Fruit fly (Drosophila melanogaster) whole organism, embryonic: Measurements from ENCODE around the gene Sem1.

Experiments used
- ATbp ChIP-seq: fragments of 200-800 bp; sonication (Bioruptor generic); optimal IDR thresholded peaks from 2 replicates; lab custom pipeline; 2017; ENCODE audit warnings: missing biosample characterization, mild to moderate bottlenecking, missing genetic modification characterization, missing genetic modification reagents
- Atf3 ChIP-seq: fragments of 200-800 bp; sonication (Bioruptor generic); optimal IDR thresholded peaks from 3 replicates; lab custom pipeline; 2016; ENCODE audit warnings: missing biosample characterization, missing genetic modification characterization
- Atf6 ChIP-seq: fragments of 200-800 bp; sonication (Bioruptor generic); IDR thresholded peaks from 2 replicates; pipeline ENCODE4 v1.3.6; 2022; ENCODE audit warnings: missing biosample characterization, missing genetic modification characterization
- BEAF-32 ChIP-seq: fragments of 200-800 bp; sonication (Bioruptor generic); optimal IDR thresholded peaks from 3 replicates; lab custom pipeline; 2017; ENCODE audit warnings: missing biosample characterization, missing genetic modification characterization, mild to moderate bottlenecking, moderate library complexity, missing genetic modification reagents
- Bdp1 ChIP-seq: fragments of 200-800 bp; sonication (Bioruptor generic); optimal IDR thresholded peaks from 3 replicates; lab custom pipeline; 2016; ENCODE audit warnings: missing biosample characterization, missing genetic modification characterization
- CG10543 ChIP-seq: fragments of 200-800 bp; sonication (Bioruptor generic); optimal IDR thresholded peaks from 3 replicates; lab custom pipeline; 2017; ENCODE audit warnings: missing biosample characterization, mild to moderate bottlenecking, missing genetic modification characterization, moderate library complexity
- CG12071 ChIP-seq: fragments of 200-800 bp; sonication (Bioruptor generic); optimal IDR thresholded peaks from 3 replicates; lab custom pipeline; 2018; ENCODE audit warnings: missing biosample characterization, mild to moderate bottlenecking, missing genetic modification characterization
- CG1233 ChIP-seq: fragments of 200-800 bp; sonication (Bioruptor generic); optimal IDR thresholded peaks from 4 replicates; lab custom pipeline; 2018; ENCODE audit warnings: missing biosample characterization, mild to moderate bottlenecking, missing genetic modification characterization
- CG12659 ChIP-seq: fragments of 200-800 bp; sonication (Bioruptor generic); optimal IDR thresholded peaks from 3 replicates; lab custom pipeline; 2017; ENCODE audit warnings: mild to moderate bottlenecking, missing biosample characterization, missing genetic modification reagents, missing genetic modification characterization
- CG12769 ChIP-seq: fragments of 200-800 bp; sonication (Bioruptor generic); optimal IDR thresholded peaks from 2 replicates; lab custom pipeline; 2019; ENCODE audit warnings: missing biosample characterization, mild to moderate bottlenecking, missing genetic modification characterization, moderate library complexity
- CG12942 ChIP-seq: fragments of 200-800 bp; sonication (Bioruptor generic); optimal IDR thresholded peaks from 3 replicates; lab custom pipeline; 2016; ENCODE audit warnings: missing biosample characterization, missing genetic modification characterization
- CG14050 ChIP-seq: fragments of 200-800 bp; sonication (Bioruptor generic); IDR thresholded peaks from 3 replicates; pipeline ENCODE4 v1.3.6; 2022; ENCODE audit warnings: missing biosample characterization, missing genetic modification characterization
- CG17568 ChIP-seq: fragments of 200-800 bp; sonication (Bioruptor generic); optimal IDR thresholded peaks from 2 replicates; lab custom pipeline; 2018; ENCODE audit warnings: missing biosample characterization, mild to moderate bottlenecking, missing genetic modification characterization, moderate library complexity
- CG17802 ChIP-seq: fragments of 200-800 bp; sonication (Bioruptor generic); optimal IDR thresholded peaks from 2 replicates; lab custom pipeline; 2018; ENCODE audit warnings: missing biosample characterization, mild to moderate bottlenecking, missing genetic modification characterization, moderate library complexity
- CG18619 ChIP-seq: fragments of 200-800 bp; sonication (Bioruptor generic); optimal IDR thresholded peaks from 3 replicates; lab custom pipeline; 2017; ENCODE audit warnings: missing biosample characterization, mild to moderate bottlenecking, missing genetic modification characterization
- CG30431 ChIP-seq: fragments of 200-800 bp; sonication (Bioruptor generic); optimal IDR thresholded peaks from 2 replicates; lab custom pipeline; 2017; ENCODE audit warnings: missing biosample characterization, missing genetic modification characterization
- CG32532 ChIP-seq: fragments of 200-800 bp; sonication (Bioruptor generic); IDR thresholded peaks from 2 replicates; pipeline ENCODE4 v1.3.6; 2022; ENCODE audit warnings: missing biosample characterization, missing genetic modification characterization
- CG3847 ChIP-seq: fragments of 200-800 bp; sonication (Bioruptor generic); IDR thresholded peaks from 2 replicates; pipeline ENCODE4 v1.3.6; 2022; ENCODE audit warnings: missing biosample characterization, missing genetic modification characterization
- CG6175 ChIP-seq: fragments of 200-800 bp; sonication (Bioruptor generic); IDR thresholded peaks from 3 replicates; pipeline ENCODE4 v1.3.6; 2022; ENCODE audit warnings: missing biosample characterization, missing genetic modification characterization
- CG9797 ChIP-seq: fragments of 200-800 bp; sonication (Bioruptor generic); optimal IDR thresholded peaks from 3 replicates; lab custom pipeline; 2018; ENCODE audit warnings: missing biosample characterization, mild to moderate bottlenecking, missing genetic modification characterization
- CoRest ChIP-seq: fragments of 200-800 bp; sonication (Bioruptor generic); optimal IDR thresholded peaks from 3 replicates; lab custom pipeline; 2018; ENCODE audit warnings: missing biosample characterization, mild to moderate bottlenecking, missing genetic modification characterization, moderate library complexity
- D ChIP-seq, 2 experiments: fragments of 200-800 bp in 1 of 2; fragments of >200 bp in 1 of 2; sonication (Bioruptor generic) in 1 of 2; optimal IDR thresholded peaks; 2 replicates in 1 of 2; 3 replicates in 1 of 2; lab custom pipeline; 2017; ENCODE audit warnings: mild to moderate bottlenecking in 1 of 2, missing biosample characterization in 1 of 2, missing genetic modification characterization in 1 of 2, missing genetic modification reagents in 1 of 2
- Dip3 ChIP-seq: fragments of 200-800 bp; sonication (Bioruptor generic); optimal IDR thresholded peaks from 3 replicates; lab custom pipeline; 2016; ENCODE audit warnings: missing biosample characterization, missing genetic modification characterization
- Eip74EF ChIP-seq, 2 experiments: fragments of 200-800 bp in 1 of 2; fragments of >200 bp in 1 of 2; sonication (Bioruptor generic) in 1 of 2; optimal IDR thresholded peaks; 2 replicates each; lab custom pipeline; 2017 to 2019; ENCODE audit warnings: missing biosample characterization in 2 of 2, missing genetic modification characterization in 2 of 2, mild to moderate bottlenecking in 1 of 2, moderate library complexity in 1 of 2
- Hr39 ChIP-seq: fragments of >200 bp; optimal IDR thresholded peaks from 2 replicates; lab custom pipeline; 2017
- Lpt ChIP-seq: fragments of >200 bp; optimal IDR thresholded peaks from 2 replicates; lab custom pipeline; 2018; ENCODE audit warnings: missing biosample characterization, missing genetic modification characterization
- MTF-1 ChIP-seq: fragments of 200-800 bp; sonication (Bioruptor generic); optimal IDR thresholded peaks from 2 replicates; lab custom pipeline; 2018; ENCODE audit warnings: missing biosample characterization, mild to moderate bottlenecking, missing genetic modification characterization, borderline replicate concordance
- Mes4 ChIP-seq: fragments of 200-800 bp; sonication (Bioruptor generic); optimal IDR thresholded peaks from 2 replicates; lab custom pipeline; 2016; ENCODE audit warnings: missing biosample characterization, missing genetic modification characterization
- Sox100B ChIP-seq: fragments of 200-800 bp; sonication (Bioruptor generic); optimal IDR thresholded peaks from 3 replicates; lab custom pipeline; 2018; ENCODE audit warnings: missing biosample characterization, mild to moderate bottlenecking, missing genetic modification characterization
- Trl ChIP-seq, 3 experiments: fragments of >200 bp in 2 of 3; fragments of 200-800 bp in 1 of 3; sonication (Bioruptor generic) in 1 of 3; optimal IDR thresholded peaks; 2 replicates in 1 of 3; 3 replicates in 2 of 3; lab custom pipeline; 2016 to 2017; ENCODE audit warnings: missing biosample characterization in 1 of 3, missing genetic modification characterization in 1 of 3
- YL-1 ChIP-seq: fragments of 200-800 bp; sonication (Bioruptor generic); optimal IDR thresholded peaks from 3 replicates; lab custom pipeline; 2017; ENCODE audit warnings: missing biosample characterization, mild to moderate bottlenecking, missing genetic modification characterization
- al ChIP-seq: fragments of 200-800 bp; sonication (Bioruptor generic); IDR thresholded peaks from 2 replicates; pipeline ENCODE4 v1.3.6; 2022; ENCODE audit warnings: missing biosample characterization, missing genetic modification characterization
- ara ChIP-seq: fragments of 200-800 bp; sonication (Bioruptor generic); IDR thresholded peaks from 2 replicates; pipeline ENCODE4 v1.3.6; 2022; ENCODE audit warnings: missing biosample characterization, missing genetic modification characterization
- cato ChIP-seq: fragments of 200-800 bp; sonication (Bioruptor generic); optimal IDR thresholded peaks from 2 replicates; lab custom pipeline; 2016; ENCODE audit warnings: missing biosample characterization, missing genetic modification characterization, borderline replicate concordance
- chif ChIP-seq, 2 experiments: fragments of 200-800 bp; sonication (Bioruptor generic); optimal IDR thresholded peaks; 3 replicates each; lab custom pipeline; 2016; ENCODE audit warnings: missing biosample characterization in 2 of 2, missing genetic modification characterization in 2 of 2
- chn ChIP-seq: fragments of 200-800 bp; sonication (Bioruptor generic); optimal IDR thresholded peaks from 2 replicates; lab custom pipeline; 2016; ENCODE audit warnings: missing biosample characterization, missing genetic modification characterization
- ewg ChIP-seq: fragments of 200-800 bp; sonication (Bioruptor generic); optimal IDR thresholded peaks from 3 replicates; lab custom pipeline; 2017; ENCODE audit warnings: mild to moderate bottlenecking, missing biosample characterization, missing genetic modification reagents, missing genetic modification characterization
- fd64A ChIP-seq: fragments of 200-800 bp; sonication (Bioruptor generic); optimal IDR thresholded peaks from 3 replicates; lab custom pipeline; 2018; ENCODE audit warnings: missing biosample characterization, mild to moderate bottlenecking, missing genetic modification characterization
- gro ChIP-seq: fragments of 200-800 bp; sonication (Bioruptor generic); optimal IDR thresholded peaks from 2 replicates; lab custom pipeline; 2016; ENCODE audit warnings: missing biosample characterization, missing genetic modification characterization
- kni ChIP-seq: fragments of 200-800 bp; sonication (Bioruptor generic); optimal IDR thresholded peaks from 3 replicates; lab custom pipeline; 2017; ENCODE audit warnings: mild to moderate bottlenecking, missing biosample characterization, missing genetic modification reagents, missing genetic modification characterization
- lilli ChIP-seq: fragments of 200-800 bp; sonication (Bioruptor generic); optimal IDR thresholded peaks from 3 replicates; lab custom pipeline; 2016; ENCODE audit warnings: missing biosample characterization, missing genetic modification characterization
- pfk ChIP-seq: fragments of 200-800 bp; sonication (Bioruptor generic); optimal IDR thresholded peaks from 2 replicates; lab custom pipeline; 2018; ENCODE audit warnings: missing biosample characterization, mild to moderate bottlenecking, missing genetic modification characterization, moderate library complexity
- pnt ChIP-seq: fragments of 200-800 bp; sonication (Bioruptor generic); optimal IDR thresholded peaks from 3 replicates; lab custom pipeline; 2016; ENCODE audit warnings: missing biosample characterization, missing genetic modification characterization
- pros ChIP-seq: fragments of 200-800 bp; sonication (Bioruptor generic); optimal IDR thresholded peaks from 3 replicates; lab custom pipeline; 2019; ENCODE audit warnings: missing biosample characterization, mild to moderate bottlenecking, missing genetic modification characterization, moderate library complexity
- seq ChIP-seq: fragments of 200-800 bp; sonication (Bioruptor generic); IDR thresholded peaks from 2 replicates; pipeline ENCODE4 v1.3.6; 2022; ENCODE audit warnings: missing biosample characterization, missing genetic modification characterization
- sna ChIP-seq: fragments of 200-800 bp; sonication (Bioruptor generic); IDR thresholded peaks from 2 replicates; pipeline ENCODE4 v1.3.6; 2022; ENCODE audit warnings: missing biosample characterization, missing genetic modification characterization; ENCODE audit not compliant: partially characterized antibody
- vnd ChIP-seq: fragments of 200-800 bp; sonication (Bioruptor generic); IDR thresholded peaks from 3 replicates; pipeline ENCODE4 v1.3.6; 2022; ENCODE audit warnings: missing biosample characterization, missing genetic modification characterization; ENCODE audit not compliant: partially characterized antibody
- zf30C ChIP-seq: fragments of 200-800 bp; sonication (Bioruptor generic); optimal IDR thresholded peaks from 3 replicates; lab custom pipeline; 2018; ENCODE audit warnings: missing biosample characterization, mild to moderate bottlenecking, missing genetic modification characterization

The Sem1 gene

DNA sequence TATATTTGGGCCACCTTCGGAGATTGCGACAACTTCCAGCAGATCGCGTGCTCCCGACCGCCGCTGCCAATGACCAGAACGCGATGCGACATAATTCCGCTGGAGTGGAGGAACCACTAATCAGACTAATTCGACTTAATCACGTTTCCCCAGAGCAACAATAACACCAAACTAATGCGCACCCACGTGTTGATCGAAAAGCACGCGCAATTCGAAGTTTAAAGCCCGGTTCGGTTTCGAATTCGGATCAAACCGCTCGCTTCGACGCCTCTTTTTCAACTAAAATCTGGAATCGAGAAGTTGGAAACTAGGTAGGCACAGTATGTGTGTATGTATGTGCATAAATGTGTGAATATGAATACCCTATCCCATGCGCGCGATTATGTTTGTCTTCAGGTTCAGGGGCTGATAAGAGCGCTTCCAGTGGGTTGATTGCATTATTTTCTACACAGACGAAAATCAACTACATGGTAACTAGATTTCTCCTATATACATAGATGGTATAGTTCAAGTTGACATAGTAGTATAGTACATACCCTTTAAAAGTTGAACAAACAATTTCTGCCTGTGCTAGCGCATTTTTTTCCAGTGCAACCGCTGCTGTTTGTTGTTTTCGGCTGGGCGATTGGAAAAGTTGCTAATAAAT is 40.0 kb upstream of the Sem1 start, which contains the start of gene Gart (continued):
- no peak for TF ChIP-seq D (optimal IDR thresholded peaks at IDR 0.05; lab: Kevin White, UChicago)
- peak; percentile 23 for TF ChIP-seq D (GFP tag; optimal IDR thresholded peaks at IDR 0.05; lab: Kevin White, UChicago)
- TF ChIP-seq CG32532 (GFP tag; lab: Robert Waterston, UW): no peak; the same call in 1 of the 2 replicates
- peak; percentile 43 for TF ChIP-seq CG18619
- TF ChIP-seq CG12071 (GFP tag; lab: Kevin White, UChicago): no peak
- TF ChIP-seq Mes4 (GFP tag; lab: Kevin White, UChicago): peak; percentile 50
- TF ChIP-seq vnd (GFP tag; lab: Robert Waterston, UW): no peak
- TF ChIP-seq CG30431: peak; percentile 13
- TF ChIP-seq fd64A (GFP tag; lab: Kevin White, UChicago): no peak
- TF ChIP-seq chn: peak; percentile 55
- peak; percentile 47; the same call in 1 of the 2 replicates for TF ChIP-seq al (GFP tag; lab: Robert Waterston, UW)
- no peak for TF ChIP-seq CG1233 (GFP tag; lab: Kevin White, UChicago)
- TF ChIP-seq CG14050 (GFP tag; lab: Robert Waterston, UW): peak; percentile 52; the same call in 1 of the 3 replicates
- no peak for TF ChIP-seq sna (GFP tag; lab: Robert Waterston, UW)
- no peak for TF ChIP-seq pfk
- TF ChIP-seq BEAF-32 (GFP tag; lab: Kevin White, UChicago): no peak
- TF ChIP-seq CG12769 (tag; lab: Kevin White, UChicago): peak; percentile 86
- TF ChIP-seq Atf3 (GFP tag; lab: Kevin White, UChicago): peak; percentile 61
- peak; percentile 53 to 56 for TF ChIP-seq chif (GFP tag; optimal IDR thresholded peaks at IDR 0.05; lab: Kevin White, UChicago)
- TF ChIP-seq pnt (GFP tag; lab: Kevin White, UChicago): peak; percentile 55
- TF ChIP-seq Eip74EF (GFP tag; optimal IDR thresholded peaks at IDR 0.05; lab: Kevin White, UChicago): peak in 1 of 2 experiments; percentile 55
- TF ChIP-seq CG17802: no peak
- peak; percentile 41 for TF ChIP-seq cato
- peak; percentile 83 for TF ChIP-seq lilli (GFP tag; lab: Kevin White, UChicago)
- peak; percentile 52 for TF ChIP-seq ewg
- TF ChIP-seq CG6175 (GFP tag; lab: Robert Waterston, UW): no peak
- TF ChIP-seq CG9797 (GFP tag; lab: Kevin White, UChicago): no peak
- TF ChIP-seq Hr39 (lab: Kevin White, UChicago): no peak
- TF ChIP-seq pros: no peak
- TF ChIP-seq Sox100B (GFP tag; lab: Kevin White, UChicago): no peak
- TF ChIP-seq Trl (optimal IDR thresholded peaks at IDR 0.05; lab: Kevin White, UChicago): no peak
- TF ChIP-seq Trl (GFP tag; optimal IDR thresholded peaks at IDR 0.05; lab: Kevin White, UChicago): peak; percentile 69
- TF ChIP-seq ATbp (GFP tag; lab: Kevin White, UChicago): peak; percentile 73
- peak; percentile 50; the same call in 1 of the 2 replicates for TF ChIP-seq Atf6
- TF ChIP-seq ara (GFP tag; lab: Robert Waterston, UW): no peak; the same call in 1 of the 2 replicates
- TF ChIP-seq kni (GFP tag; lab: Kevin White, UChicago): no peak
- TF ChIP-seq zf30C (GFP tag; lab: Kevin White, UChicago): peak; percentile 84
- TF ChIP-seq CG10543 (GFP tag; lab: Kevin White, UChicago): peak; percentile 75
- peak; percentile 36 for TF ChIP-seq Bdp1
- peak; percentile 53; the same call in 1 of the 2 replicates for TF ChIP-seq seq
- TF ChIP-seq CoRest: peak; percentile 68
- peak; percentile 36 for TF ChIP-seq Dip3 (GFP tag; lab: Kevin White, UChicago)
- peak; percentile 18 for TF ChIP-seq gro (GFP tag; lab: Kevin White, UChicago)
- TF ChIP-seq CG3847 (GFP tag; lab: Robert Waterston, UW): peak; percentile 62
- TF ChIP-seq Lpt (GFP tag; lab: Kevin White, UChicago): no peak
- peak; percentile 76 for TF ChIP-seq CG12659 (GFP tag; lab: Kevin White, UChicago)
- TF ChIP-seq YL-1 (GFP tag; lab: Kevin White, UChicago): no peak
- TF ChIP-seq CG12942 (GFP tag; lab: Kevin White, UChicago): peak; percentile 42
- TF ChIP-seq MTF-1 (GFP tag; lab: Kevin White, UChicago): no peak
- no peak for TF ChIP-seq CG17568 (GFP tag; lab: Kevin White, UChicago)
